Worm (Caenorhabditis elegans): Measurements from ENCODE around the gene D1046.18.

The D1046.18 gene

DNA sequence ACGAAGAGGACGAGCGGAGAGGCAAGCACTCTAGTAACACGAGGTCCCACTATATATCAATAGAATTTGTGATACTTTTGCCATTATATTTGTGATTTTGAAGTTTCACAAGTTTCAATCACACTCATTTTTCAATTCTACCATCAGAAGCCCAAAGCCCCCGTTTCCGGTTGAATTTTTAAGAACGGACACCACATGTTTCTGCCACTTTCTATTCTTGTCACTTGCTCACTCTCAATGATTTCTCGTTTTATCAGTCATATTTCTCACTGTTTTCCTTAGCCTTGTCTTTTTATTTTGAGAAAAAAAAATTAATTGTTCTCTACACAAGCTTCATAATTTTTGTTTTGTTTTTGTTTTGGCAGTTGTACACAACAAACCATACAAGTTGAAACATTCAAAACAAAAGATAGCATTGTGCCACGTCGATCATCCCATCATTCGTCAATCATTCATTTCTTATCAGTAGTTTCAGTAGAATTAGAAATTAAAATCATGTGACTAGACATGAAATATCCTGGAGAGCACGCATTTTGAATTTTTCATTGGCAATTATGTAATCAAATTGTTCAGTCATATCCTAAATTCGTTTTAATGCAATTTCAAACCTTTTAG lies 22.0 kb downstream of the D1046.18 start:
- TF ChIP-seq R02D3.7 (tag; optimal IDR thresholded peaks at IDR 0.05) = no peak
- no peak for TF ChIP-seq nhr-28 (tag; optimal IDR thresholded peaks at IDR 0.05)
- peak; percentile 22 for TF ChIP-seq pha-4 (tag; optimal IDR thresholded peaks at IDR 0.05)
- no peak for TF ChIP-seq nfya-1 (tag; optimal IDR thresholded peaks at IDR 0.05; ENCODE audit: insufficient read depth)
- TF ChIP-seq zag-1 (tag; optimal IDR thresholded peaks at IDR 0.05) = no peak
- TF ChIP-seq elt-2 (tag; optimal IDR thresholded peaks at IDR 0.05) = peak; percentile 45

DNA sequence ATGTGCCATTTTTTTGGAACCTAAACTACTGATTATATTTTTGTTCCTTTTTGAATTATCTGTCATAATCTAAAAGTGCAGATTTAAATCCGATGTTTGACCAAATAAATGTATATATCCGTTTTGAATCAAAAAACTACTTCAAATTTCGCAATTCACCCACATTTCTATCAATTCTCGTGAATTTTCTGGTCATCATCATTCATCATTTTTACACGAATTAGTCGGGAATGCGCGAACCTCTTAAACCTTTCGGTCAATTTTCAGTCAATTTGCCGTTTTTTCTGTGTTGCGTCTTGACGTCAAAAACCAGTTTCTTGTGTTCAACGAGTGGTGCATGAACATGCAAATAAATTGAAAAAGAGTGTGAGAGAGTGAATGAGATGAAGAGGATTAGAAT lies 24.1 kb downstream of the D1046.18 start:
- TF ChIP-seq nhr-25 (tag; optimal IDR thresholded peaks at IDR 0.05) = peak; percentile 19
- TF ChIP-seq mdl-1 (tag; optimal IDR thresholded peaks at IDR 0.05) = peak; percentile 16
- no peak for TF ChIP-seq skn-1 (tag; optimal IDR thresholded peaks at IDR 0.05)

DNA sequence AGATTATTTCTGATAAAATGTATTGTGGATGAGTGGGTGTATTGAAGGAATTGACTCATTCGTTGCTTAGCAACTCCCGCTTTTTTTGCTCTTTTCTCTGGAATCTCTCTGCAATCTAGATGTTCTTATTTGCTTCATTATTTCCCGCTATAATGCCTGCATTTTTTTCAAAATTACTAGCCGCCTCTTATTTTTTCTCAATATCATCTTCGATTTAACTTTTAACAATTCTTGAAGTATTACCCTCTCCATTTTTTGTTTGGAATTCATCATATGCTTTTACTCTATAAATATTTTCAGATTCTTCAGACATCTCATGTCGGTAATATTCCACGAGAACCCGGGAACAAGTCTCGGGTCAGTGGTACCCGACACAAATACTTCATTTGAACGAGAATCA lies 26.1 kb downstream of the D1046.18 start, which contains the start of gene tpra-1:
tpra-1 (plus strand) TSS at position 301 of the 400 bp plus-strand sequence.
- TF ChIP-seq ama-1 (optimal IDR thresholded peaks at IDR 0.05) = no peak
- TF ChIP-seq tbx-2 (tag; optimal IDR thresholded peaks at IDR 0.05) = no peak
- no peak for TF ChIP-seq egl-27 (tag; optimal IDR thresholded peaks at IDR 0.05)
- TF ChIP-seq unc-62 (GFP tag; optimal IDR thresholded peaks at IDR 0.05) = no peak
- no peak for TF ChIP-seq nhr-76 (tag; optimal IDR thresholded peaks at IDR 0.05)
- no peak for TF ChIP-seq nhr-77 (tag; optimal IDR thresholded peaks at IDR 0.05)
- no peak for TF ChIP-seq pqm-1 (tag; optimal IDR thresholded peaks at IDR 0.05)
- no peak for TF ChIP-seq snpc-4 (tag; optimal IDR thresholded peaks at IDR 0.05)
- TF ChIP-seq fos-1 (tag; optimal IDR thresholded peaks at IDR 0.05) = no peak
- TF ChIP-seq nhr-67 (tag; optimal IDR thresholded peaks at IDR 0.05) = no peak
- TF ChIP-seq mdl-1 (tag; optimal IDR thresholded peaks at IDR 0.05) = no peak
- TF ChIP-seq ceh-28 (tag; optimal IDR thresholded peaks at IDR 0.05) = no peak
- no peak for TF ChIP-seq nhr-11 (tag; optimal IDR thresholded peaks at IDR 0.05)
- TF ChIP-seq lsy-12 (tag; optimal IDR thresholded peaks at IDR 0.05) = no peak
- TF ChIP-seq eor-1 (tag; optimal IDR thresholded peaks at IDR 0.05) = no peak
- TF ChIP-seq mml-1 (tag; optimal IDR thresholded peaks at IDR 0.05) = no peak
- TF ChIP-seq sea-2 (GFP tag; optimal IDR thresholded peaks at IDR 0.05) = no peak
- no peak for TF ChIP-seq elt-1 (tag; optimal IDR thresholded peaks at IDR 0.05)
- no peak for TF ChIP-seq fkh-10 (GFP tag; optimal IDR thresholded peaks at IDR 0.05)

DNA sequence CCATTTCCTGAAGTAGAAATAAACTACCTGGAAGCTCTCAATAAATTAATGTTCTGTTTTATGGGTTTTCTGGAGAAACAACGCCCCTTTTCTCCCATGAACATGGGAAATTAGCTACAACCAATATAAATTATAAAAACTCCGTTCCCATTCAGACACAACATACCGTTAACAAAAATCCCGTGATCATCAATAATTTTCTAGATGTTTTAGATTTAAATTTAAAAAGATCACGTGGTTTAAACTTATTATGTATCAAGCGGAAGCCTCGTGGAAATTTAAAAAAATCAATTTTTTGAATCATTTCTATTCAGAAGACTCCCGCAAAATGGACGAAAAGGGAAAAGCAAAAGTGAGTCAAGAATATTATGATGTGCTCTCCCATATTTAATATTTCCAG lies 35.8 kb downstream of the D1046.18 start, which contains the start of gene C53B4.2:
C53B4.2 (plus strand) TSS at position 301 of the 400 bp plus-strand sequence.
- TF ChIP-seq unc-62 (GFP tag; optimal IDR thresholded peaks at IDR 0.05) (no peak), ceh-28 (tag; optimal IDR thresholded peaks at IDR 0.05) (no peak), nfya-1 (tag; optimal IDR thresholded peaks at IDR 0.05; ENCODE audit: insufficient read depth) (no peak), nhr-23 (tag; optimal IDR thresholded peaks at IDR 0.05) (no peak), hmg-11 (tag; optimal IDR thresholded peaks at IDR 0.05) (no peak), ama-1 (optimal IDR thresholded peaks at IDR 0.05) (no peak)

ce11 chrIV:8967990-8968389 lies 37.9 kb downstream of the D1046.18 start, which contains the start of gene suex-2:
TSS of gene suex-2 (plus strand) at chrIV:8968290.
- no peak for TF ChIP-seq ztf-4 (tag; optimal IDR thresholded peaks at IDR 0.05)
- no peak for TF ChIP-seq lin-15B (tag; optimal IDR thresholded peaks at IDR 0.05)
- TF ChIP-seq mdl-1 (tag; optimal IDR thresholded peaks at IDR 0.05) = no peak
- no peak for TF ChIP-seq fkh-10 (GFP tag; optimal IDR thresholded peaks at IDR 0.05)
- TF ChIP-seq nhr-23 (tag; optimal IDR thresholded peaks at IDR 0.05) = no peak
- no peak for TF ChIP-seq nhr-77 (tag; optimal IDR thresholded peaks at IDR 0.05)
- TF ChIP-seq nhr-28 (tag; optimal IDR thresholded peaks at IDR 0.05) = no peak
- TF ChIP-seq daf-12 (tag; optimal IDR thresholded peaks at IDR 0.05) = no peak

DNA sequence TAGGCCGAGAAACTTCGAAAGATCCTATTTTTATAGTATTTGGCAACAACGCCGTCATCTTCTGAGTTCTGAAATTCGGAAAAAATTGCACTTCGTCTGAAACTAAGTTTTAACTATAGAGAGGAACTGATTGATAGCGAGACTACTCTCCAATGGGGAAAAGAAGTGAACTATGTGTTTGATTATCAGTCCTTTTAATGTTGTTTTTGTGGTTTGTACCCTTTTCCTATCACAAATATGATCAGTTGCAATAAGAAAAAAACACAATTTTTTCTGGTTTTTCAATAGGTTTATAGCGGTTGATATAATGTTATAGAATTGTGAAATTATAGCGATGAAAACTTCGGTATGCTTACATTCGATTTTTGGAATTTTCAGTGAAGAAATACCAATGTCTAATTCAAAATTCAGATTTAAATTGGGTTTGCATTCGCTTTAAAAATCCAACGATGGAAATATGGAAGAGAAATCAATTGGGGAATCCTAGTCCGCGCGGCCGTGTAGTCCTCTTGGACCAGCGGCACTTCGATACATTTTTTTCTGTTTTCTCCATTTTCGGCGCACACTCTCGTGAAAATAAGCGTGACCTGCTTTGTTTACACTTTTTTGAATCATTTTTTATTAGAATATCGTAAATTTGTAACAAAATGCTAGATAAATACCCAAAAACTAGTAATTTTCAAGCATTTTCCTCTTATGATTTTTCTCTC lies 43.4 kb downstream of the D1046.18 start, which contains the start of gene C53B4.3:
C53B4.3 (minus strand) TSS at position 464 of the 710 bp plus-strand sequence.
- peak; percentile 74 for TF ChIP-seq snpc-4 (tag; optimal IDR thresholded peaks at IDR 0.05)
- TF ChIP-seq nhr-77 (tag; optimal IDR thresholded peaks at IDR 0.05) = no peak
- no peak for TF ChIP-seq elt-1 (tag; optimal IDR thresholded peaks at IDR 0.05)
- no peak for TF ChIP-seq R02D3.7 (tag; optimal IDR thresholded peaks at IDR 0.05)
- no peak for TF ChIP-seq lin-39 (tag; optimal IDR thresholded peaks at IDR 0.05)
- TF ChIP-seq ceh-9 (tag; optimal IDR thresholded peaks at IDR 0.05) = no peak
- TF ChIP-seq daf-12 (tag; optimal IDR thresholded peaks at IDR 0.05) = no peak
- TF ChIP-seq eor-1 (tag; optimal IDR thresholded peaks at IDR 0.05) = peak in 1 of 2 experiments; percentile 27
- no peak for TF ChIP-seq ama-1 (optimal IDR thresholded peaks at IDR 0.05)
- peak; percentile 92 for TF ChIP-seq nhr-43 (tag; optimal IDR thresholded peaks at IDR 0.05; ENCODE audit: poor library complexity, severe bottlenecking)
- peak; percentile 60 for TF ChIP-seq nhr-23 (tag; optimal IDR thresholded peaks at IDR 0.05)
- TF ChIP-seq unc-62 (GFP tag; optimal IDR thresholded peaks at IDR 0.05) = no peak
- TF ChIP-seq aly-2 (tag; optimal IDR thresholded peaks at IDR 0.05) = no peak
- no peak for TF ChIP-seq elt-3 (tag; optimal IDR thresholded peaks at IDR 0.05)
- TF ChIP-seq elt-2 (tag; optimal IDR thresholded peaks at IDR 0.05) = peak; percentile 55
- no peak for TF ChIP-seq fkh-10 (GFP tag; optimal IDR thresholded peaks at IDR 0.05)
- no peak for TF ChIP-seq mdl-1 (tag; optimal IDR thresholded peaks at IDR 0.05)
- TF ChIP-seq unc-39 (tag; optimal IDR thresholded peaks at IDR 0.05) = no peak
- no peak for TF ChIP-seq ztf-4 (tag; optimal IDR thresholded peaks at IDR 0.05)
- TF ChIP-seq hmg-11 (tag; optimal IDR thresholded peaks at IDR 0.05) = peak; percentile 32
- TF ChIP-seq skn-1 (tag; optimal IDR thresholded peaks at IDR 0.05) = no peak
- TF ChIP-seq zag-1 (tag; optimal IDR thresholded peaks at IDR 0.05) = no peak
- TF ChIP-seq nhr-11 (tag; optimal IDR thresholded peaks at IDR 0.05) = no peak
- TF ChIP-seq mml-1 (tag; optimal IDR thresholded peaks at IDR 0.05) = no peak
- TF ChIP-seq pqm-1 (tag; optimal IDR thresholded peaks at IDR 0.05) = no peak
